Fruit fly (Drosophila melanogaster) whole organism, prepupa: ENCODE data around the gene CG2617.

Source experiments
- CG8119 ChIP-seq: fragments of 200-800 bp; sonication (Bioruptor generic); IDR thresholded peaks from 3 replicates; pipeline ENCODE4 v1.3.6; 2022; ENCODE audit warnings: missing biosample characterization, missing genetic modification characterization
- CG9139 ChIP-seq: fragments of 200-800 bp; sonication (Bioruptor generic); optimal IDR thresholded peaks from 3 replicates; lab custom pipeline; 2017; ENCODE audit warnings: missing biosample characterization, mild to moderate bottlenecking, missing genetic modification characterization
- Hr38 ChIP-seq: sonication (Bioruptor generic); optimal IDR thresholded peaks from 2 replicates; lab custom pipeline; 2016; ENCODE audit warnings: missing biosample characterization, missing genetic modification characterization
- Sox102F ChIP-seq: fragments of 200-800 bp; sonication (Bioruptor generic); optimal IDR thresholded peaks from 2 replicates; lab custom pipeline; 2016; ENCODE audit warnings: missing biosample characterization, mild to moderate bottlenecking, missing genetic modification characterization
- Sox15 ChIP-seq: fragments of 200-800 bp; sonication (Bioruptor generic); optimal IDR thresholded peaks from 3 replicates; lab custom pipeline; 2016; ENCODE audit warnings: missing biosample characterization, missing genetic modification characterization
- esn ChIP-seq: fragments of 200-800 bp; sonication (Bioruptor generic); optimal IDR thresholded peaks from 2 replicates; lab custom pipeline; 2016; ENCODE audit warnings: missing biosample characterization, mild to moderate bottlenecking, missing genetic modification characterization, moderate library complexity

DNA sequence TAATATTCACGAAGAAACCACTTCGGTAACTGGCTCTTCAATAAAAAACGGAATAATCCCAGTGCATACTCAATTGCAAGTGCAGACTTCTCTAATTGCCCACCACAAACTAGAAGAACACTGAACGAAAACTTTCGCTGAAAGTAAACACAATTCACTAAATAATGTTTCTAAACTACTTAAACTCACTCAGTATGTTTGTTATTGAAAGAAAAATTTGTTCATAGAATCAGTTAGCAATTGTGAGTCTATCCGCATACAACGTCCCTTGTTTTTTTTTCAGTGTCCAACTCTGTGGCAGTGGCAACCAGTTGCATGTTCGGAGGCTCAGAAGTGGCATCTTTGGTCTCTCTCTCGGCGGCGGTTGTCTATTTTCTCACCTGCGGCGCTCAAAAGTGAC lies 39.3 kb downstream of the CG2617 start:
- no peak for TF ChIP-seq Sox15 (GFP tag; lab: Kevin White, UChicago)
- TF ChIP-seq CG8119 = peak; percentile 77
- no peak for TF ChIP-seq CG9139 (GFP tag; lab: Kevin White, UChicago)
- TF ChIP-seq Sox102F (GFP tag; lab: Kevin White, UChicago) = no peak
- TF ChIP-seq esn = no peak
- TF ChIP-seq Hr38 (GFP tag; lab: Kevin White, UChicago) = no peak
